Worm (Caenorhabditis elegans) whole organism, young adult: ENCODE results near the gene C06G1.1.

Experiments used
- F52B5.7 ChIP-seq: sonication (generic microtip); optimal IDR thresholded peaks from 2 replicates; lab custom pipeline; 2016; ENCODE audit warnings: mild to moderate bottlenecking, missing genetic modification characterization, missing compliant biosample characterization
- bed-2 ChIP-seq: fragments of 200-800 bp; sonication (Bioruptor generic); IDR thresholded peaks from 2 replicates; pipeline ENCODE4 v1.3.6; 2022; ENCODE audit warnings: missing genetic modification reagents, missing genetic modification characterization, missing compliant biosample characterization
- dpl-1 ChIP-seq: fragments of 150-350 bp; optimal IDR thresholded peaks from 2 replicates; lab custom pipeline; 2014; ENCODE audit warnings: missing biosample characterization, missing genetic modification reagents, missing genetic modification characterization
- gei-17 ChIP-seq: fragments of 200-800 bp; sonication (Bioruptor generic); optimal IDR thresholded peaks from 2 replicates; lab custom pipeline; 2018; ENCODE audit warnings: mild to moderate bottlenecking, missing genetic modification characterization, missing compliant biosample characterization
- tlf-1 ChIP-seq: fragments of 200-800 bp; sonication (Bioruptor generic); optimal IDR thresholded peaks from 2 replicates; lab custom pipeline; 2018; ENCODE audit warnings: mild to moderate bottlenecking, missing genetic modification characterization, missing compliant biosample characterization

ce11 chrX:16607128-16607527 lies 26.0 kb upstream of the C06G1.1 start:
- TF ChIP-seq gei-17 (GFP tag; lab: Kevin White, UChicago) (no peak), dpl-1 (no peak), tlf-1 (GFP tag; lab: Kevin White, UChicago) (no peak), bed-2 (GFP tag; lab: Robert Waterston, UW) (no peak), F52B5.7 (tag; lab: Kevin White, UChicago) (no peak)
